Worm (Caenorhabditis elegans): ENCODE results near the gene str-16.

The str-16 gene

ce11 chrV:3281523-3281922 lies 44.8 kb downstream of the str-16 start, which contains the start of gene T28A11.25:
TSS of gene T28A11.25 (plus strand) at chrV:3281823.
- no peak for TF ChIP-seq C34F6.9 (tag; optimal IDR thresholded peaks at IDR 0.05)
- no peak for TF ChIP-seq Y55F3AM.14 (GFP tag; optimal IDR thresholded peaks at IDR 0.05)
- TF ChIP-seq ztf-11 (tag; optimal IDR thresholded peaks at IDR 0.05), result no peak
- TF ChIP-seq sma-9 (GFP tag; optimal IDR thresholded peaks at IDR 0.05), result peak; percentile 64
- TF ChIP-seq sma-9 (tag; optimal IDR thresholded peaks at IDR 0.05), result no peak

ce11 chrV:3282957-3283356 lies 46.3 kb downstream of the str-16 start, which contains the start of gene str-64:
TSS of gene str-64 (plus strand) at chrV:3283257.
- TF ChIP-seq lin-39 (tag; optimal IDR thresholded peaks at IDR 0.05), result no peak
- no peak for TF ChIP-seq ZK546.5 (tag; optimal IDR thresholded peaks at IDR 0.05)
- TF ChIP-seq snpc-4 (tag; optimal IDR thresholded peaks at IDR 0.05), result no peak
- TF ChIP-seq elt-3 (tag; optimal IDR thresholded peaks at IDR 0.05), result no peak
- TF ChIP-seq lin-13 (GFP tag; optimal IDR thresholded peaks at IDR 0.05), result no peak
- no peak for TF ChIP-seq sma-3 (GFP tag; optimal IDR thresholded peaks at IDR 0.05)
- TF ChIP-seq R02D3.7 (tag; optimal IDR thresholded peaks at IDR 0.05), result no peak
- TF ChIP-seq nhr-23 (tag; optimal IDR thresholded peaks at IDR 0.05), result no peak
- TF ChIP-seq ztf-1 (GFP tag; conservative IDR thresholded peaks at IDR 0.05), result no peak
- TF ChIP-seq egl-27 (tag; optimal IDR thresholded peaks at IDR 0.05), result no peak

ce11 chrV:3284629-3285028 lies 48.0 kb downstream of the str-16 start, which contains the start of gene F35F10.5:
TSS of gene F35F10.5 (plus strand) at chrV:3284929.
- TF ChIP-seq lin-39 (tag; optimal IDR thresholded peaks at IDR 0.05) (no peak), ceh-82 (tag; optimal IDR thresholded peaks at IDR 0.05) (no peak), crh-2 (tag; optimal IDR thresholded peaks at IDR 0.05) (no peak), F13H6.1 (tag; optimal IDR thresholded peaks at IDR 0.05) (no peak), dmd-4 (tag; optimal IDR thresholded peaks at IDR 0.05) (no peak), nhr-25 (tag; optimal IDR thresholded peaks at IDR 0.05) (no peak), zag-1 (tag; optimal IDR thresholded peaks at IDR 0.05) (no peak), sma-3 (GFP tag; optimal IDR thresholded peaks at IDR 0.05) (no peak), mab-5 (tag; optimal IDR thresholded peaks at IDR 0.05) (no peak), ztf-4 (tag; optimal IDR thresholded peaks at IDR 0.05) (no peak), lsy-2 (tag; optimal IDR thresholded peaks at IDR 0.05) (no peak)

DNA sequence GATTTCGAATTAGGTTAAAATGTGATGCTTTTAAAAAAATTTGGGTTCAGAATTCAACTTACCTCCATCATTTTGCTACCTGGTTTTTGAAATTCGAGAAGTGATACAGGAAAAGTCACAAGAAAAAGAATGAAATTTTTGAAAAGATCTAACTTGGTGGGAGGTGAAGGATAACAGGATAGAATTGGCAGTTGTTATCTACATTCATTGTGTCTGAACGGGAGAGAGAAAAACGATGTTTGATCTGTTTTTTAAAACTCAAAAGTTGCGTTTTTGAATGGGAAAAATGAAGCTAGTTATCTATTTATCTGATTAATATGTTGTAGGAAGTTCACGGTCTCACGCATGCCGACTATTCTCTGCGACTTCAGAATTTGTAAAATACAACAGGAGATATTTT lies 50.7 kb downstream of the str-16 start, which contains the start of gene F35F10.7:
Gene F35F10.7, minus strand, starts transcription at position 101 of the 400 bp plus-strand sequence.
- no peak for TF ChIP-seq elt-1 (tag; optimal IDR thresholded peaks at IDR 0.05)
- TF ChIP-seq ztf-4 (tag; optimal IDR thresholded peaks at IDR 0.05), result no peak
- TF ChIP-seq sma-3 (GFP tag; optimal IDR thresholded peaks at IDR 0.05), result no peak
- TF ChIP-seq dmd-4 (tag; optimal IDR thresholded peaks at IDR 0.05), result no peak
- TF ChIP-seq nhr-25 (tag; optimal IDR thresholded peaks at IDR 0.05), result no peak

DNA sequence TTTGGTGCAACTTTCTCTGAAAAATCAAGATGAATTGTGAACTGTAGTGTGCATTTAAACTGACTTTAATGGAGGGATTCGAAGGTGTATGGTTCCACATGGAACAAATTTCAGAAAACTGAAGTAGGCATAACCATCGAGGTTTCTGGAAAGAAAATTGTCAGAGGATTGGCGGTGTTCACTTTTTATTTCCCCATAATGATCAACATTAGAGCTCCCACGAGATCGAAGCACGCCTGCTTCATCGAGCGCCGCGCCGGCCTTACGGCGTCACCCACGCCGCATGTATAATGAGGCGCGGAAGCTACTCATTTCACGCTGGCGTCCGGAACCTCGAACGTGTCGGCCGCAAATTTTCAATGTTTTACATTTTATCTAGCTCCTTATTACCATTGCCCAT lies 51.5 kb downstream of the str-16 start:
- no peak for TF ChIP-seq egl-27 (tag; optimal IDR thresholded peaks at IDR 0.05)
- no peak for TF ChIP-seq nhr-10 (tag; optimal IDR thresholded peaks at IDR 0.05)
- no peak for TF ChIP-seq ztf-1 (GFP tag; conservative IDR thresholded peaks at IDR 0.05)
- no peak for TF ChIP-seq ztf-11 (tag; optimal IDR thresholded peaks at IDR 0.05)
- TF ChIP-seq ztf-4 (tag; optimal IDR thresholded peaks at IDR 0.05), result no peak
- TF ChIP-seq gmeb-1 (tag; optimal IDR thresholded peaks at IDR 0.05), result no peak
- no peak for TF ChIP-seq nhr-77 (tag; optimal IDR thresholded peaks at IDR 0.05)
- TF ChIP-seq lsy-2 (tag; optimal IDR thresholded peaks at IDR 0.05), result no peak
- TF ChIP-seq sma-3 (GFP tag; optimal IDR thresholded peaks at IDR 0.05), result no peak
- no peak for TF ChIP-seq crh-2 (tag; optimal IDR thresholded peaks at IDR 0.05)
- no peak for TF ChIP-seq C34F6.9 (tag; optimal IDR thresholded peaks at IDR 0.05)
- TF ChIP-seq nhr-237 (tag; optimal IDR thresholded peaks at IDR 0.05), result no peak
- TF ChIP-seq sma-9 (GFP tag; optimal IDR thresholded peaks at IDR 0.05), result no peak
- no peak for TF ChIP-seq sma-9 (tag; optimal IDR thresholded peaks at IDR 0.05)

- TF ChIP-seq egl-27 (tag; optimal IDR thresholded peaks at IDR 0.05), result no peak
- TF ChIP-seq nhr-25 (tag; optimal IDR thresholded peaks at IDR 0.05), result no peak
- no peak for TF ChIP-seq peb-1 (tag; optimal IDR thresholded peaks at IDR 0.05)
These were observed 52.6 kb downstream of the str-16 start, which contains the start of gene F35F10.6 for ce11 chrV:3289267-3289666. TSS of gene F35F10.6 (minus strand) at chrV:3289367.
